Fruit fly (Drosophila melanogaster) whole organism, embryonic: ENCODE data around the gene Hmbs.

ENCODE experiments used
- CG10147 ChIP-seq: fragments of 200-800 bp; sonication (Bioruptor generic); optimal IDR thresholded peaks from 2 replicates; lab custom pipeline; 2019; ENCODE audit warnings: missing biosample characterization, mild to moderate bottlenecking, missing genetic modification characterization, moderate library complexity
- D19B ChIP-seq: fragments of 200-800 bp; sonication (Bioruptor generic); optimal IDR thresholded peaks from 2 replicates; lab custom pipeline; 2017; ENCODE audit warnings: missing biosample characterization, mild to moderate bottlenecking, missing genetic modification characterization
- Gug ChIP-seq: fragments of 200-800 bp; sonication (Bioruptor generic); IDR thresholded peaks from 4 replicates; pipeline ENCODE4 v1.3.6; 2022; ENCODE audit warnings: missing biosample characterization, missing genetic modification characterization
- HLH3B ChIP-seq: fragments of 200-800 bp; sonication (Bioruptor generic); IDR thresholded peaks from 2 replicates; pipeline ENCODE4 v1.3.6; 2022; ENCODE audit warnings: missing biosample characterization, missing genetic modification characterization
- HLH54F ChIP-seq: fragments of 200-800 bp; sonication (Bioruptor generic); optimal IDR thresholded peaks from 3 replicates; lab custom pipeline; 2016; ENCODE audit warnings: missing biosample characterization, missing genetic modification characterization
- Jarid2 ChIP-seq: fragments of 200-800 bp; sonication (Bioruptor generic); optimal IDR thresholded peaks from 3 replicates; lab custom pipeline; 2017; ENCODE audit warnings: mild to moderate bottlenecking, missing biosample characterization, missing genetic modification reagents, missing genetic modification characterization
- Myb ChIP-seq: fragments of 200-800 bp; sonication (Bioruptor generic); optimal IDR thresholded peaks from 2 replicates; lab custom pipeline; 2016; ENCODE audit warnings: missing biosample characterization, missing genetic modification characterization
- scrt ChIP-seq: fragments of 200-800 bp; sonication (Bioruptor generic); optimal IDR thresholded peaks from 2 replicates; lab custom pipeline; 2018; ENCODE audit warnings: missing biosample characterization, mild to moderate bottlenecking, missing genetic modification characterization, moderate library complexity
- twi ChIP-seq: fragments of 200-800 bp; optimal IDR thresholded peaks from 2 replicates; lab custom pipeline; 2019; ENCODE audit warnings: missing biosample characterization, mild to moderate bottlenecking, missing genetic modification characterization, moderate library complexity

dm6 chr3L:1325626-1325937 is 9.1 kb upstream of the Hmbs start:
- TF ChIP-seq D19B (GFP tag; lab: Kevin White, UChicago) (no peak), HLH54F (GFP tag; lab: Kevin White, UChicago) (no peak), twi (tag; lab: Kevin White, UChicago) (no peak), Gug (GFP tag; lab: Robert Waterston, UW) (no peak), scrt (GFP tag; lab: Kevin White, UChicago) (no peak), HLH3B (no peak), Jarid2 (GFP tag; lab: Kevin White, UChicago) (no peak), CG10147 (GFP tag; lab: Kevin White, UChicago) (no peak), Myb (no peak)
